Fruit fly (Drosophila melanogaster) whole organism, embryonic: ENCODE data around the gene tex.

Experiments used
- B-H1 ChIP-seq: fragments of 200-800 bp; sonication (Bioruptor generic); IDR thresholded peaks from 3 replicates; pipeline ENCODE4 v1.3.6; 2022; ENCODE audit warnings: missing biosample characterization, missing genetic modification characterization
- B-H2 ChIP-seq: fragments of 200-800 bp; sonication (Bioruptor generic); optimal IDR thresholded peaks from 2 replicates; lab custom pipeline; 2018; ENCODE audit warnings: missing biosample characterization, mild to moderate bottlenecking, missing genetic modification characterization
- CG10321 ChIP-seq: fragments of 200-800 bp; sonication (Bioruptor generic); IDR thresholded peaks from 2 replicates; pipeline ENCODE4 v1.3.6; 2022; ENCODE audit warnings: missing biosample characterization, missing genetic modification characterization
- CG10979 ChIP-seq: fragments of 200-800 bp; sonication (Bioruptor generic); optimal IDR thresholded peaks from 2 replicates; lab custom pipeline; 2018; ENCODE audit warnings: missing biosample characterization, mild to moderate bottlenecking, missing genetic modification characterization, moderate library complexity
- CG11093 ChIP-seq: fragments of 200-800 bp; sonication (Bioruptor generic); IDR thresholded peaks from 3 replicates; pipeline ENCODE4 v1.3.6; 2022; ENCODE audit warnings: missing biosample characterization, missing genetic modification characterization
- CG11695 ChIP-seq: fragments of 200-800 bp; sonication (Bioruptor generic); IDR thresholded peaks from 3 replicates; pipeline ENCODE4 v1.3.6; 2022; ENCODE audit warnings: missing biosample characterization, missing genetic modification characterization
- CG12299 ChIP-seq: fragments of 200-800 bp; sonication (Bioruptor generic); optimal IDR thresholded peaks from 2 replicates; lab custom pipeline; 2018; ENCODE audit warnings: missing biosample characterization, mild to moderate bottlenecking, missing genetic modification characterization
- CG15269 ChIP-seq: fragments of 200-800 bp; sonication (Bioruptor generic); optimal IDR thresholded peaks from 2 replicates; lab custom pipeline; 2018; ENCODE audit warnings: missing biosample characterization, mild to moderate bottlenecking, missing genetic modification characterization, moderate library complexity
- CG1603 ChIP-seq: fragments of 200-800 bp; sonication (Bioruptor generic); optimal IDR thresholded peaks from 2 replicates; lab custom pipeline; 2019; ENCODE audit warnings: missing biosample characterization, mild to moderate bottlenecking, missing genetic modification characterization, moderate library complexity
- CG1647 ChIP-seq: fragments of 200-800 bp; sonication (Bioruptor generic); optimal IDR thresholded peaks from 3 replicates; lab custom pipeline; 2016; ENCODE audit warnings: missing biosample characterization, missing genetic modification characterization
- CG17359 ChIP-seq: fragments of 200-800 bp; sonication (Bioruptor generic); optimal IDR thresholded peaks from 3 replicates; lab custom pipeline; 2018; ENCODE audit warnings: missing biosample characterization, mild to moderate bottlenecking, missing genetic modification characterization, moderate library complexity
- CG1832 ChIP-seq: fragments of 200-800 bp; sonication (Bioruptor generic); optimal IDR thresholded peaks from 2 replicates; lab custom pipeline; 2017; ENCODE audit warnings: missing biosample characterization, mild to moderate bottlenecking, missing genetic modification characterization, inconsistent platforms
- CG2120 ChIP-seq: fragments of 200-800 bp; sonication (Bioruptor generic); optimal IDR thresholded peaks from 3 replicates; lab custom pipeline; 2016; ENCODE audit warnings: missing biosample characterization, missing genetic modification characterization
- CG2712 ChIP-seq: fragments of 200-800 bp; optimal IDR thresholded peaks from 3 replicates; lab custom pipeline; 2019; ENCODE audit warnings: missing biosample characterization, mild to moderate bottlenecking, missing genetic modification characterization, moderate library complexity
- CG3065 ChIP-seq: fragments of 200-800 bp; sonication (Bioruptor generic); optimal IDR thresholded peaks from 2 replicates; lab custom pipeline; 2016; ENCODE audit warnings: missing biosample characterization, missing genetic modification characterization
- CG33557 ChIP-seq: fragments of 200-800 bp; sonication (Bioruptor generic); optimal IDR thresholded peaks from 2 replicates; lab custom pipeline; 2019; ENCODE audit warnings: missing biosample characterization, mild to moderate bottlenecking, missing genetic modification characterization, moderate library complexity
- CG34422 ChIP-seq: fragments of 200-800 bp; sonication (Bioruptor generic); IDR thresholded peaks from 3 replicates; pipeline ENCODE4 v1.3.6; 2022; ENCODE audit warnings: missing biosample characterization, missing genetic modification characterization
- CG3726 ChIP-seq: fragments of 200-800 bp; sonication (Bioruptor generic); IDR thresholded peaks from 3 replicates; pipeline ENCODE4, ENCODE4 v1.3.6; 2022; ENCODE audit warnings: missing biosample characterization, missing genetic modification characterization
- CG42726 ChIP-seq: fragments of 200-800 bp; sonication (Bioruptor generic); IDR thresholded peaks from 2 replicates; pipeline ENCODE4 v1.3.6; 2022; ENCODE audit warnings: missing biosample characterization, missing genetic modification characterization; ENCODE audit not compliant: partially characterized antibody
- CG6683 ChIP-seq: fragments of 200-800 bp; sonication (Bioruptor generic); optimal IDR thresholded peaks from 2 replicates; lab custom pipeline; 2017; ENCODE audit warnings: missing biosample characterization, mild to moderate bottlenecking, missing genetic modification characterization, missing genetic modification reagents
- CG8388 ChIP-seq: fragments of 200-800 bp; sonication (Bioruptor generic); optimal IDR thresholded peaks from 2 replicates; lab custom pipeline; 2019; ENCODE audit warnings: missing biosample characterization, mild to moderate bottlenecking, missing genetic modification characterization, moderate library complexity
- CG8765 ChIP-seq: fragments of 200-800 bp; sonication (Bioruptor generic); IDR thresholded peaks from 2 replicates; pipeline ENCODE4 v1.3.6; 2022; ENCODE audit warnings: missing biosample characterization, missing genetic modification characterization
- D ChIP-seq, 2 experiments: fragments of 200-800 bp in 1 of 2; fragments of >200 bp in 1 of 2; sonication (Bioruptor generic) in 1 of 2; optimal IDR thresholded peaks; 2 replicates in 1 of 2; 3 replicates in 1 of 2; lab custom pipeline; 2017; ENCODE audit warnings: mild to moderate bottlenecking in 1 of 2, missing biosample characterization in 1 of 2, missing genetic modification characterization in 1 of 2, missing genetic modification reagents in 1 of 2
- Dek ChIP-seq: fragments of 200-800 bp; sonication (Bioruptor generic); optimal IDR thresholded peaks from 3 replicates; lab custom pipeline; 2019; ENCODE audit warnings: missing biosample characterization, mild to moderate bottlenecking, missing genetic modification characterization, moderate library complexity
- Drgx ChIP-seq: fragments of 200-800 bp; sonication (Bioruptor generic); IDR thresholded peaks from 2 replicates; pipeline ENCODE4 v1.3.6; 2022; ENCODE audit warnings: missing biosample characterization, missing genetic modification characterization
- Fer3 ChIP-seq: fragments of 200-800 bp; sonication (Bioruptor generic); optimal IDR thresholded peaks from 2 replicates; lab custom pipeline; 2018; ENCODE audit warnings: missing biosample characterization, mild to moderate bottlenecking, missing genetic modification characterization, moderate library complexity
- GATAe ChIP-seq: fragments of 200-800 bp; sonication (Bioruptor generic); conservative IDR thresholded peaks from 2 replicates; pipeline ENCODE4 v1.3.6; 2022; ENCODE audit warnings: missing biosample characterization, missing genetic modification characterization
- Lpt ChIP-seq: fragments of >200 bp; optimal IDR thresholded peaks from 2 replicates; lab custom pipeline; 2018; ENCODE audit warnings: missing biosample characterization, missing genetic modification characterization
- Mrtf ChIP-seq: fragments of 200-800 bp; sonication (Bioruptor generic); IDR thresholded peaks from 3 replicates; pipeline ENCODE4 v1.3.6; 2022; ENCODE audit warnings: missing biosample characterization, missing genetic modification characterization
- Myb ChIP-seq: fragments of 200-800 bp; sonication (Bioruptor generic); optimal IDR thresholded peaks from 2 replicates; lab custom pipeline; 2016; ENCODE audit warnings: missing biosample characterization, missing genetic modification characterization
- Optix ChIP-seq: fragments of 200-800 bp; sonication (Bioruptor generic); IDR thresholded peaks from 3 replicates; pipeline ENCODE4 v1.3.6; 2022; ENCODE audit warnings: missing biosample characterization, missing genetic modification characterization
- Trl ChIP-seq, 3 experiments: fragments of >200 bp in 2 of 3; fragments of 200-800 bp in 1 of 3; sonication (Bioruptor generic) in 1 of 3; optimal IDR thresholded peaks; 2 replicates in 1 of 3; 3 replicates in 2 of 3; lab custom pipeline; 2016 to 2017; ENCODE audit warnings: missing biosample characterization in 1 of 3, missing genetic modification characterization in 1 of 3
- ato ChIP-seq: fragments of 200-800 bp; sonication (Bioruptor generic); IDR thresholded peaks from 2 replicates; pipeline ENCODE4 v1.3.6; 2022; ENCODE audit warnings: missing biosample characterization, missing genetic modification characterization; ENCODE audit not compliant: partially characterized antibody
- bowl ChIP-seq: fragments of 200-800 bp; sonication (Bioruptor generic); IDR thresholded peaks from 2 replicates; pipeline ENCODE4 v1.3.6; 2022; ENCODE audit warnings: missing biosample characterization, missing genetic modification characterization
- chif ChIP-seq, 2 experiments: fragments of 200-800 bp; sonication (Bioruptor generic); optimal IDR thresholded peaks; 3 replicates each; lab custom pipeline; 2016; ENCODE audit warnings: missing biosample characterization in 2 of 2, missing genetic modification characterization in 2 of 2
- crol ChIP-seq: fragments of 200-800 bp; sonication (Bioruptor generic); IDR thresholded peaks from 2 replicates; pipeline ENCODE4 v1.3.6; 2022; ENCODE audit warnings: missing biosample characterization, missing genetic modification characterization
- danr ChIP-seq: fragments of 200-800 bp; sonication (Bioruptor generic); IDR thresholded peaks from 2 replicates; pipeline ENCODE4 v1.3.6; 2022; ENCODE audit warnings: missing biosample characterization, missing genetic modification characterization
- dmrt11E ChIP-seq: fragments of 200-800 bp; sonication (Bioruptor generic); optimal IDR thresholded peaks from 3 replicates; lab custom pipeline; 2018; ENCODE audit warnings: missing biosample characterization, mild to moderate bottlenecking, missing genetic modification characterization, moderate library complexity
- eyg ChIP-seq: fragments of 200-800 bp; sonication (Bioruptor generic); optimal IDR thresholded peaks from 3 replicates; lab custom pipeline; 2016; ENCODE audit warnings: missing biosample characterization, missing genetic modification characterization
- gce ChIP-seq: fragments of 200-800 bp; sonication (Bioruptor generic); IDR thresholded peaks from 3 replicates; pipeline ENCODE4 v1.3.6; 2022; ENCODE audit warnings: missing biosample characterization, missing genetic modification characterization
- gsb ChIP-seq: fragments of 200-800 bp; sonication (Bioruptor generic); IDR thresholded peaks from 2 replicates; pipeline ENCODE4 v1.3.6; 2022; ENCODE audit warnings: missing biosample characterization, missing genetic modification characterization
- h ChIP-seq: fragments of >200 bp; optimal IDR thresholded peaks from 2 replicates; lab custom pipeline; 2017
- lbe ChIP-seq: fragments of 200-800 bp; sonication (Bioruptor generic); optimal IDR thresholded peaks from 2 replicates; lab custom pipeline; 2016; ENCODE audit warnings: missing biosample characterization, mild to moderate bottlenecking, missing genetic modification characterization
- lola ChIP-seq, 3 experiments: fragments of >200 bp in 2 of 3; fragments of 200-800 bp in 1 of 3; sonication (Bioruptor generic) in 1 of 3; optimal IDR thresholded peaks; 2 replicates each; lab custom pipeline; 2017 to 2019; ENCODE audit warnings: missing biosample characterization in 3 of 3, missing genetic modification characterization in 3 of 3, mild to moderate bottlenecking in 1 of 3, moderate library complexity in 1 of 3
- nmo ChIP-seq: fragments of 200-800 bp; sonication (Bioruptor generic); optimal IDR thresholded peaks from 2 replicates; lab custom pipeline; 2018; ENCODE audit warnings: missing biosample characterization, mild to moderate bottlenecking, missing genetic modification characterization, moderate library complexity
- oc ChIP-seq: fragments of 200-800 bp; sonication (Bioruptor generic); optimal IDR thresholded peaks from 2 replicates; lab custom pipeline; 2018; ENCODE audit warnings: missing biosample characterization, mild to moderate bottlenecking, missing genetic modification characterization, moderate library complexity
- p53 ChIP-seq: fragments of 200-800 bp; sonication (Bioruptor generic); optimal IDR thresholded peaks from 2 replicates; lab custom pipeline; 2016; ENCODE audit warnings: missing biosample characterization, missing genetic modification characterization
- pum ChIP-seq: fragments of 200-800 bp; sonication (Bioruptor generic); optimal IDR thresholded peaks from 2 replicates; lab custom pipeline; 2016; ENCODE audit warnings: missing biosample characterization, missing genetic modification characterization
- pzg ChIP-seq: fragments of 200-800 bp; sonication (Bioruptor generic); optimal IDR thresholded peaks from 3 replicates; lab custom pipeline; 2018; ENCODE audit warnings: missing biosample characterization, mild to moderate bottlenecking, missing genetic modification characterization, moderate library complexity
- twi ChIP-seq: fragments of 200-800 bp; optimal IDR thresholded peaks from 2 replicates; lab custom pipeline; 2019; ENCODE audit warnings: missing biosample characterization, mild to moderate bottlenecking, missing genetic modification characterization, moderate library complexity
- vvl ChIP-seq: fragments of 200-800 bp; sonication (Bioruptor generic); IDR thresholded peaks from 2 replicates; pipeline ENCODE4 v1.3.6; 2022; ENCODE audit warnings: missing biosample characterization, missing genetic modification characterization
- zen ChIP-seq: fragments of 200-800 bp; sonication (Bioruptor generic); optimal IDR thresholded peaks from 3 replicates; lab custom pipeline; 2018; ENCODE audit warnings: missing biosample characterization, mild to moderate bottlenecking, missing genetic modification characterization, moderate library complexity

Gene tex

DNA sequence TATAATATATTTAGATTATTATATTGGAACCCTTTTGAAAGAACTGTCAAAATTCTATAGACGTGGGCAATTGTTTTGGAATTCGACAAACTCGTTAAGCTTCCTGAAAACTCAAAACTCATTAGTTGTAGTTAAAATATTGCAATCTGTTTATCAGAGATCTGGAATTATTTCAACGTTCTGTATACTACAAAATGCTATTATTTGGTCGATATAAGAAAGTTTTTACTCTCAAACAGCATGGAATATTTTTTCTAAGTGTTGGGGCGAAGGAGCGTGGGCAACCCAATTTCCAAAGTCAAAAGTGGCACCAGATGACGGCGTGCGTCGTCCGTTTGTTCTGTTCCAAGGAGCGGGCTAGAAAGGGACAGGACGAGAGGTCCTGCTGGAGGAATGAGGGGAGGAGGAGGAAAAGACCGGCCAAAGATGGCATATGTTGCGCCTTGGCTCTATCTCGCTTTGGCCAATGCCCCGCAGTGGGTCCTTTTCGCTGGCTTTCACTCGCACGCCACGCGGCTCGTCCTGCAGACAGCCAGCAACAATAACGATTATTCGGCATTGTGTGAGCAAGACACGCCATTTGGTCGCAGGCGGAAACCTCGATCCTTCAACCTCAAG, 22.6 kb downstream of the tex start (continued):
- TF ChIP-seq ato, result peak; percentile 42; the same call in 1 of the 2 replicates
- TF ChIP-seq CG8388 (GFP tag; lab: Kevin White, UChicago), result no peak
- TF ChIP-seq Lpt, result no peak
- TF ChIP-seq CG1647, result no peak
- no peak for TF ChIP-seq danr (GFP tag; lab: Robert Waterston, UW)
- TF ChIP-seq lola (GFP tag; optimal IDR thresholded peaks at IDR 0.05; lab: Kevin White, UChicago), result peak in 1 of 3 experiments; percentile 11
- no peak for TF ChIP-seq CG34422 (GFP tag; lab: Robert Waterston, UW)
- TF ChIP-seq pum (GFP tag; lab: Kevin White, UChicago), result no peak
- TF ChIP-seq CG10321 (GFP tag; lab: Robert Waterston, UW), result no peak
- TF ChIP-seq CG8765 (GFP tag; lab: Robert Waterston, UW), result no peak
- TF ChIP-seq Myb (GFP tag; lab: Kevin White, UChicago), result no peak
- no peak for TF ChIP-seq CG2712
- no peak for TF ChIP-seq CG17359 (tag; lab: Kevin White, UChicago)
- TF ChIP-seq CG12299, result no peak
- TF ChIP-seq dmrt11E (tag; lab: Kevin White, UChicago), result peak; percentile 29
- no peak for TF ChIP-seq CG15269 (tag; lab: Kevin White, UChicago)
- no peak for TF ChIP-seq CG6683
- TF ChIP-seq CG10979, result peak; percentile 42
- no peak for TF ChIP-seq B-H1 (GFP tag; lab: Robert Waterston, UW)
- TF ChIP-seq CG1832 (GFP tag; lab: Kevin White, UChicago), result peak; percentile 41
- no peak for TF ChIP-seq bowl (GFP tag; lab: Robert Waterston, UW)
- TF ChIP-seq CG1603 (tag; lab: Kevin White, UChicago), result no peak
- no peak for TF ChIP-seq Trl (optimal IDR thresholded peaks at IDR 0.05; lab: Kevin White, UChicago)
- TF ChIP-seq Trl (GFP tag; optimal IDR thresholded peaks at IDR 0.05; lab: Kevin White, UChicago), result no peak
- TF ChIP-seq CG2120 (GFP tag; lab: Kevin White, UChicago), result no peak
- no peak for TF ChIP-seq p53 (GFP tag; lab: Kevin White, UChicago)
- no peak for TF ChIP-seq CG3065 (GFP tag; lab: Kevin White, UChicago)
- TF ChIP-seq B-H2, result no peak
- no peak for TF ChIP-seq CG11093 (GFP tag; lab: Robert Waterston, UW)
- 0 out of 3 replicates have a peak, but pooled peaks have one; percentile 14 for TF ChIP-seq Optix (GFP tag; lab: Robert Waterston, UW)
- no peak for TF ChIP-seq gce (GFP tag; lab: Robert Waterston, UW)
- no peak for TF ChIP-seq vvl (GFP tag; lab: Robert Waterston, UW)
- no peak for TF ChIP-seq crol (GFP tag; lab: Robert Waterston, UW)
- no peak for TF ChIP-seq GATAe (GFP tag; lab: Robert Waterston, UW)
- no peak for TF ChIP-seq CG11695 (GFP tag; lab: Robert Waterston, UW)
- TF ChIP-seq Drgx (GFP tag; lab: Robert Waterston, UW), result no peak
- no peak for TF ChIP-seq lbe (GFP tag; lab: Kevin White, UChicago)

- no peak for TF ChIP-seq eyg (GFP tag; lab: Kevin White, UChicago)
- TF ChIP-seq CG33557 (GFP tag; lab: Kevin White, UChicago), result no peak
- TF ChIP-seq CG42726, result no peak
- no peak for TF ChIP-seq Fer3 (tag; lab: Kevin White, UChicago)
- TF ChIP-seq Dek (tag; lab: Kevin White, UChicago), result no peak
- TF ChIP-seq gsb (GFP tag; lab: Robert Waterston, UW), result no peak
- no peak for TF ChIP-seq nmo (GFP tag; lab: Kevin White, UChicago)
- peak; percentile 100 for TF ChIP-seq D (optimal IDR thresholded peaks at IDR 0.05; lab: Kevin White, UChicago)
- TF ChIP-seq D (GFP tag; optimal IDR thresholded peaks at IDR 0.05; lab: Kevin White, UChicago), result no peak
- TF ChIP-seq chif (GFP tag; optimal IDR thresholded peaks at IDR 0.05; lab: Kevin White, UChicago), result no peak
- TF ChIP-seq pzg (GFP tag; lab: Kevin White, UChicago), result no peak
- TF ChIP-seq CG3726 (GFP tag; lab: Robert Waterston, UW), result no peak
- TF ChIP-seq oc, result no peak
- TF ChIP-seq zen (tag; lab: Kevin White, UChicago), result peak; percentile 39
- TF ChIP-seq twi (tag; lab: Kevin White, UChicago), result peak; percentile 18
- no peak for TF ChIP-seq h (lab: Kevin White, UChicago)
- no peak for TF ChIP-seq Mrtf (GFP tag; lab: Robert Waterston, UW)
Measured at dm6 chr3R:8284234-8284633, 24.2 kb downstream of the tex start.
